Fruit fly (Drosophila melanogaster) whole organism: Measurements from ENCODE around the gene fu.

Source experiments
- CG8478 ChIP-seq: fragments of >200 bp; optimal IDR thresholded peaks from 2 replicates; lab custom pipeline; 2018; ENCODE audit warnings: inconsistent platforms
- Dll ChIP-seq: fragments of >200 bp; optimal IDR thresholded peaks from 2 replicates; lab custom pipeline; 2017
- EcR ChIP-seq, 2 experiments: fragments of >200 bp; optimal IDR thresholded peaks; 2 replicates each; lab custom pipeline; 2017; ENCODE audit warnings: missing biosample characterization in 2 of 2, missing genetic modification characterization in 2 of 2, missing genetic modification reagents in 2 of 2
- pan ChIP-seq: fragments of >200 bp; optimal IDR thresholded peaks from 2 replicates; lab custom pipeline; 2017
- psq ChIP-seq: fragments of >200 bp; optimal IDR thresholded peaks from 2 replicates; lab custom pipeline; 2017

DNA sequence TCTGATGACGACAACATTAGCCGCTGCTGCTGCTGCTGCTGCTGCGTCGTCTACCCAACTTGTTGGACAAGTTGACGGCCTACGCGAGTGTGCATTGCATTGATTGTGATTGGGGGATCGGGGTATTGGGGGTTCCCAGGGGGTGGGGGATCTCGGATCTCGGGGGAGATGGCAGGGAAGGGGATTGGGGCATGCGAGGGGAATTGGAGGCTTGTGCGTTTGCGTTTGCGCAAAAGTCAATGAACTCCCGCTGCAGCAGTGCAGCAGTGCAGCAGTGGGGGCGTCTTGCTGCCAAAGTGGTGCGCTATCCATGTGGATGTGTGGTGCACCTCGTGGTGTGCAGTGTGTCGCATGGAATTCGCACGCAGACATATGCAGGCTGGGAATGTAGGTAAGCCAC is 19.2 kb downstream of the fu start:
- TF ChIP-seq pan (lab: Kevin White, UChicago) (no peak), psq (lab: Kevin White, UChicago) (no peak), CG8478 (lab: Kevin White, UChicago) (no peak), EcR (GFP tag; optimal IDR thresholded peaks at IDR 0.05; lab: Kevin White, UChicago) (peak in 1 of 2 experiments; percentile 77), Dll (lab: Kevin White, UChicago) (no peak)
